Fruit fly (Drosophila melanogaster) whole organism, embryonic: ENCODE data around the gene CG3434.
A peak's percentile ranks its signal among the peaks of the same experiment; 100 is the strongest.

Experiments used
- Atf-2 ChIP-seq: fragments of 200-800 bp; sonication (Bioruptor generic); optimal IDR thresholded peaks from 2 replicates; lab custom pipeline; 2016; ENCODE audit warnings: missing biosample characterization, missing genetic modification characterization
- CG12299 ChIP-seq: fragments of 200-800 bp; sonication (Bioruptor generic); optimal IDR thresholded peaks from 2 replicates; lab custom pipeline; 2018; ENCODE audit warnings: missing biosample characterization, mild to moderate bottlenecking, missing genetic modification characterization
- CG12391 ChIP-seq: fragments of 200-800 bp; sonication (Bioruptor generic); optimal IDR thresholded peaks from 3 replicates; lab custom pipeline; 2018; ENCODE audit warnings: missing biosample characterization, mild to moderate bottlenecking, missing genetic modification characterization, moderate library complexity
- CG13287 ChIP-seq: fragments of 200-800 bp; sonication (Bioruptor generic); IDR thresholded peaks from 2 replicates; pipeline ENCODE4 v1.3.6; 2022; ENCODE audit warnings: missing biosample characterization, missing genetic modification characterization; ENCODE audit not compliant: partially characterized antibody
- CG13894 ChIP-seq: fragments of 200-800 bp; sonication (Bioruptor generic); optimal IDR thresholded peaks from 3 replicates; lab custom pipeline; 2018; ENCODE audit warnings: missing biosample characterization, mild to moderate bottlenecking, missing genetic modification characterization, moderate library complexity
- CG15479 ChIP-seq: fragments of 200-800 bp; sonication (Bioruptor generic); optimal IDR thresholded peaks from 3 replicates; lab custom pipeline; 2019; ENCODE audit warnings: missing biosample characterization, mild to moderate bottlenecking, missing genetic modification characterization, moderate library complexity
- CG1603 ChIP-seq: fragments of 200-800 bp; sonication (Bioruptor generic); optimal IDR thresholded peaks from 2 replicates; lab custom pipeline; 2019; ENCODE audit warnings: missing biosample characterization, mild to moderate bottlenecking, missing genetic modification characterization, moderate library complexity
- CG17186 ChIP-seq: fragments of 200-800 bp; sonication (Bioruptor generic); optimal IDR thresholded peaks from 3 replicates; lab custom pipeline; 2017; ENCODE audit warnings: missing biosample characterization, missing genetic modification reagents, missing genetic modification characterization
- CG30403 ChIP-seq: fragments of 200-800 bp; sonication (Bioruptor generic); optimal IDR thresholded peaks from 3 replicates; lab custom pipeline; 2016; ENCODE audit warnings: missing biosample characterization, missing genetic modification characterization
- CG32767 ChIP-seq: fragments of 200-800 bp; sonication (Bioruptor generic); IDR thresholded peaks from 2 replicates; pipeline ENCODE4 v1.3.6; 2022; ENCODE audit warnings: missing biosample characterization, missing genetic modification characterization
- CG34224 ChIP-seq: fragments of 200-800 bp; sonication (Bioruptor generic); IDR thresholded peaks from 3 replicates; pipeline ENCODE4 v1.3.6; 2022; ENCODE audit warnings: missing biosample characterization, missing genetic modification characterization; ENCODE audit not compliant: partially characterized antibody
- CG34422 ChIP-seq: fragments of 200-800 bp; sonication (Bioruptor generic); IDR thresholded peaks from 3 replicates; pipeline ENCODE4 v1.3.6; 2022; ENCODE audit warnings: missing biosample characterization, missing genetic modification characterization
- CG4404 ChIP-seq: fragments of 200-800 bp; sonication (Bioruptor generic); IDR thresholded peaks from 2 replicates; pipeline ENCODE4 v1.3.6; 2022; ENCODE audit warnings: missing biosample characterization, missing genetic modification characterization
- CG4424 ChIP-seq: fragments of 200-800 bp; sonication (Bioruptor generic); optimal IDR thresholded peaks from 3 replicates; lab custom pipeline; 2016; ENCODE audit warnings: missing biosample characterization, missing genetic modification characterization
- CG5180 ChIP-seq: fragments of 200-800 bp; sonication (Bioruptor generic); optimal IDR thresholded peaks from 3 replicates; lab custom pipeline; 2017; ENCODE audit warnings: missing biosample characterization, missing genetic modification characterization, mild to moderate bottlenecking, moderate library complexity, missing genetic modification reagents
- CG6791 ChIP-seq: fragments of 200-800 bp; sonication (Bioruptor generic); IDR thresholded peaks from 3 replicates; pipeline ENCODE4 v1.3.6; 2022; ENCODE audit warnings: missing biosample characterization, missing genetic modification characterization; ENCODE audit not compliant: partially characterized antibody
- CG8478 ChIP-seq: fragments of >200 bp; optimal IDR thresholded peaks from 2 replicates; lab custom pipeline; 2018
- CG8924 ChIP-seq: fragments of 200-800 bp; optimal IDR thresholded peaks from 3 replicates; lab custom pipeline; 2019; ENCODE audit warnings: missing biosample characterization, mild to moderate bottlenecking, missing genetic modification characterization, moderate library complexity
- CG9437 ChIP-seq: fragments of 200-800 bp; sonication (Bioruptor generic); optimal IDR thresholded peaks from 2 replicates; lab custom pipeline; 2018; ENCODE audit warnings: missing biosample characterization, mild to moderate bottlenecking, missing genetic modification characterization
- CG9727 ChIP-seq: fragments of 200-800 bp; sonication (Bioruptor generic); optimal IDR thresholded peaks from 3 replicates; lab custom pipeline; 2017; ENCODE audit warnings: missing biosample characterization, mild to moderate bottlenecking, missing genetic modification characterization
- CG9817 ChIP-seq: fragments of 200-800 bp; sonication (Bioruptor generic); optimal IDR thresholded peaks from 2 replicates; lab custom pipeline; 2018; ENCODE audit warnings: missing biosample characterization, mild to moderate bottlenecking, missing genetic modification characterization, moderate library complexity
- Fer1 ChIP-seq: fragments of 200-800 bp; sonication (Bioruptor generic); optimal IDR thresholded peaks from 2 replicates; lab custom pipeline; 2017; ENCODE audit warnings: missing biosample characterization, mild to moderate bottlenecking, missing genetic modification characterization
- HmgZ ChIP-seq: fragments of 200-800 bp; sonication (Bioruptor generic); optimal IDR thresholded peaks from 2 replicates; lab custom pipeline; 2018; ENCODE audit warnings: missing biosample characterization, mild to moderate bottlenecking, missing genetic modification characterization
- MBD-R2 ChIP-seq: fragments of 200-800 bp; sonication (Bioruptor generic); IDR thresholded peaks from 2 replicates; pipeline ENCODE4 v1.3.6; 2022; ENCODE audit warnings: missing biosample characterization, missing genetic modification characterization
- MESR4 ChIP-seq: fragments of 200-800 bp; sonication (Bioruptor generic); optimal IDR thresholded peaks from 2 replicates; lab custom pipeline; 2018; ENCODE audit warnings: missing biosample characterization, mild to moderate bottlenecking, missing genetic modification characterization, moderate library complexity
- NC2β ChIP-seq: fragments of 200-800 bp; sonication (Bioruptor generic); optimal IDR thresholded peaks from 2 replicates; lab custom pipeline; 2016; ENCODE audit warnings: missing biosample characterization, missing genetic modification characterization
- Opbp ChIP-seq: fragments of 200-800 bp; sonication (Bioruptor generic); IDR thresholded peaks from 3 replicates; pipeline ENCODE4 v1.3.6; 2022; ENCODE audit warnings: missing biosample characterization, missing genetic modification characterization; ENCODE audit not compliant: partially characterized antibody
- PHDP ChIP-seq: fragments of 200-800 bp; sonication (Bioruptor generic); optimal IDR thresholded peaks from 3 replicates; lab custom pipeline; 2018; ENCODE audit warnings: missing biosample characterization, mild to moderate bottlenecking, missing genetic modification characterization, moderate library complexity
- Scr ChIP-seq: fragments of 200-800 bp; sonication (Bioruptor generic); IDR thresholded peaks from 2 replicates; pipeline ENCODE4 v1.3.6; 2022; ENCODE audit warnings: missing biosample characterization, missing genetic modification characterization; ENCODE audit not compliant: partially characterized antibody
- YL-1 ChIP-seq: fragments of 200-800 bp; sonication (Bioruptor generic); optimal IDR thresholded peaks from 3 replicates; lab custom pipeline; 2017; ENCODE audit warnings: missing biosample characterization, mild to moderate bottlenecking, missing genetic modification characterization
- ap ChIP-seq: fragments of 200-800 bp; sonication (Bioruptor generic); IDR thresholded peaks from 2 replicates; pipeline ENCODE4 v1.3.6; 2022; ENCODE audit warnings: missing biosample characterization, missing genetic modification characterization
- ato ChIP-seq: fragments of 200-800 bp; sonication (Bioruptor generic); IDR thresholded peaks from 2 replicates; pipeline ENCODE4 v1.3.6; 2022; ENCODE audit warnings: missing biosample characterization, missing genetic modification characterization; ENCODE audit not compliant: partially characterized antibody
- br ChIP-seq: fragments of >200 bp; optimal IDR thresholded peaks from 2 replicates; lab custom pipeline; 2017
- btn ChIP-seq: fragments of 200-800 bp; sonication (Bioruptor generic); optimal IDR thresholded peaks from 2 replicates; lab custom pipeline; 2016; ENCODE audit warnings: missing biosample characterization, missing genetic modification characterization
- dpn ChIP-seq, 2 experiments: fragments of 200-800 bp; sonication (Bioruptor generic); optimal IDR thresholded peaks; 3 replicates each; lab custom pipeline; 2016; ENCODE audit warnings: missing biosample characterization in 2 of 2, missing genetic modification characterization in 2 of 2
- fu2 ChIP-seq: fragments of 200-800 bp; sonication (Bioruptor generic); optimal IDR thresholded peaks from 2 replicates; lab custom pipeline; 2016; ENCODE audit warnings: missing biosample characterization, missing genetic modification characterization
- hb ChIP-seq: fragments of 200-800 bp; sonication (Bioruptor generic); IDR thresholded peaks from 3 replicates; pipeline ENCODE4 v1.3.6; 2022; ENCODE audit warnings: missing biosample characterization, missing genetic modification characterization; ENCODE audit not compliant: partially characterized antibody
- knrl ChIP-seq: fragments of 200-800 bp; sonication (Bioruptor generic); IDR thresholded peaks from 3 replicates; pipeline ENCODE4 v1.3.6; 2022; ENCODE audit warnings: missing biosample characterization, missing genetic modification characterization; ENCODE audit not compliant: partially characterized antibody
- lmd ChIP-seq: fragments of 200-800 bp; sonication (Bioruptor generic); IDR thresholded peaks from 2 replicates; pipeline ENCODE4 v1.3.6; 2022; ENCODE audit warnings: missing biosample characterization, missing genetic modification characterization
- nerfin-1 ChIP-seq: fragments of 200-800 bp; sonication (Bioruptor generic); optimal IDR thresholded peaks from 3 replicates; lab custom pipeline; 2019; ENCODE audit warnings: missing biosample characterization, mild to moderate bottlenecking, missing genetic modification characterization, moderate library complexity
- onecut ChIP-seq: fragments of 200-800 bp; sonication (Bioruptor generic); IDR thresholded peaks from 2 replicates; pipeline ENCODE4 v1.3.6; 2022; ENCODE audit warnings: missing biosample characterization, missing genetic modification characterization
- sc ChIP-seq, 3 experiments: fragments of >200 bp in 2 of 3; fragments of 200-800 bp in 1 of 3; sonication (Bioruptor generic) in 1 of 3; optimal IDR thresholded peaks; 2 replicates in 2 of 3; 3 replicates in 1 of 3; lab custom pipeline; 2017; ENCODE audit warnings: mild to moderate bottlenecking in 1 of 3, missing biosample characterization in 1 of 3, missing genetic modification characterization in 1 of 3, missing genetic modification reagents in 1 of 3
- sna ChIP-seq: fragments of 200-800 bp; sonication (Bioruptor generic); IDR thresholded peaks from 2 replicates; pipeline ENCODE4 v1.3.6; 2022; ENCODE audit warnings: missing biosample characterization, missing genetic modification characterization; ENCODE audit not compliant: partially characterized antibody
- tll ChIP-seq, 2 experiments: fragments of 200-800 bp in 1 of 2; fragments of >200 bp in 1 of 2; sonication (Bioruptor generic) in 1 of 2; optimal IDR thresholded peaks; 2 replicates each; lab custom pipeline; 2017 to 2019; ENCODE audit warnings: missing biosample characterization in 2 of 2, missing genetic modification characterization in 2 of 2, mild to moderate bottlenecking in 1 of 2, moderate library complexity in 1 of 2
- unc-4 ChIP-seq: fragments of 200-800 bp; sonication (Bioruptor generic); IDR thresholded peaks from 2 replicates; pipeline ENCODE4 v1.3.6; 2022; ENCODE audit warnings: missing biosample characterization, missing genetic modification characterization; ENCODE audit not compliant: partially characterized antibody
- wek ChIP-seq: fragments of 200-800 bp; sonication (Bioruptor generic); optimal IDR thresholded peaks from 3 replicates; lab custom pipeline; 2018; ENCODE audit warnings: missing biosample characterization, mild to moderate bottlenecking, missing genetic modification characterization, moderate library complexity
- yki ChIP-seq: fragments of >200 bp; optimal IDR thresholded peaks from 3 replicates; lab custom pipeline; 2018

The CG3434 gene

dm6 chr3L:9455819-9456388, 4.7 kb downstream of the CG3434 start, which contains the start of the genes phol and CG3552 (continued):
- TF ChIP-seq lmd (no peak), CG9727 (GFP tag; lab: Kevin White, UChicago) (peak; percentile 33), onecut (no peak), sna (GFP tag; lab: Robert Waterston, UW) (peak; percentile 66; the same call in 1 of the 2 replicates), CG13287 (GFP tag; lab: Robert Waterston, UW) (peak; percentile 31; the same call in 1 of the 2 replicates), CG4404 (GFP tag; lab: Robert Waterston, UW) (no peak), CG9817 (tag; lab: Kevin White, UChicago) (no peak), br (lab: Kevin White, UChicago) (no peak), sc (optimal IDR thresholded peaks at IDR 0.05; lab: Kevin White, UChicago) (no peak), sc (GFP tag; optimal IDR thresholded peaks at IDR 0.05; lab: Kevin White, UChicago) (no peak), ato (GFP tag; lab: Robert Waterston, UW) (peak; percentile 16; the same call in 1 of the 2 replicates), knrl (GFP tag; lab: Robert Waterston, UW) (0 out of 3 replicates have a peak, but pooled peaks have one; percentile 37), CG15479 (GFP tag; lab: Kevin White, UChicago) (peak; percentile 83), unc-4 (GFP tag; lab: Robert Waterston, UW) (peak; percentile 43), CG34422 (peak; percentile 81), ap (GFP tag; lab: Robert Waterston, UW) (no peak), CG13894 (tag; lab: Kevin White, UChicago) (peak; percentile 22), CG8924 (tag; lab: Kevin White, UChicago) (peak; percentile 51), Fer1 (GFP tag; lab: Kevin White, UChicago) (no peak), MESR4 (GFP tag; lab: Kevin White, UChicago) (peak; percentile 88), CG6791 (GFP tag; lab: Robert Waterston, UW) (peak; percentile 27; the same call in 2 of the 3 replicates), CG4424 (no peak), CG32767 (GFP tag; lab: Robert Waterston, UW) (peak; percentile 78), wek (GFP tag; lab: Kevin White, UChicago) (no peak), CG17186 (GFP tag; lab: Kevin White, UChicago) (peak; percentile 97), CG30403 (GFP tag; lab: Kevin White, UChicago) (peak; percentile 8), NC2β (GFP tag; lab: Kevin White, UChicago) (peak; percentile 6), CG8478 (lab: Kevin White, UChicago) (peak; percentile 9), fu2 (GFP tag; lab: Kevin White, UChicago) (peak; percentile 18), Scr (GFP tag; lab: Robert Waterston, UW) (peak; percentile 57), tll (GFP tag; optimal IDR thresholded peaks at IDR 0.05; lab: Kevin White, UChicago) (peak in 1 of 2 experiments; percentile 13), CG34224 (0 out of 3 replicates have a peak, but pooled peaks have one; percentile 41), YL-1 (GFP tag; lab: Kevin White, UChicago) (peak; percentile 79), CG12391 (tag; lab: Kevin White, UChicago) (peak; percentile 34), yki (lab: Kevin White, UChicago) (no peak), dpn (GFP tag; optimal IDR thresholded peaks at IDR 0.05; lab: Kevin White, UChicago) (peak in 1 of 2 experiments; percentile 8), PHDP (tag; lab: Kevin White, UChicago) (peak; percentile 7), CG1603 (tag; lab: Kevin White, UChicago) (peak; percentile 73), btn (GFP tag; lab: Kevin White, UChicago) (no peak), CG9437 (GFP tag; lab: Kevin White, UChicago) (peak; percentile 29), CG12299 (no peak), Opbp (GFP tag; lab: Robert Waterston, UW) (0 out of 3 replicates have a peak, but pooled peaks have one; percentile 38), CG5180 (GFP tag; lab: Kevin White, UChicago) (no peak), Atf-2 (GFP tag; lab: Kevin White, UChicago) (peak; percentile 4), MBD-R2 (GFP tag; lab: Robert Waterston, UW) (peak; percentile 66), HmgZ (tag; lab: Kevin White, UChicago) (peak; percentile 3), hb (GFP tag; lab: Robert Waterston, UW) (peak; percentile 45; the same call in 1 of the 3 replicates), nerfin-1 (tag; lab: Kevin White, UChicago) (peak; percentile 10)
